Worm (Caenorhabditis elegans): ENCODE measurements around the gene srt-16.

ce11 chrV:3034236-3034635 lies 30.1 kb downstream of the srt-16 start, which contains the start of gene srw-8:
- TF ChIP-seq nhr-76 (tag; optimal IDR thresholded peaks at IDR 0.05), result no peak
- TF ChIP-seq lsy-12 (tag; optimal IDR thresholded peaks at IDR 0.05), result no peak
- no peak for TF ChIP-seq nhr-12 (tag; optimal IDR thresholded peaks at IDR 0.05)
- no peak for TF ChIP-seq nhr-23 (tag; optimal IDR thresholded peaks at IDR 0.05)
- TF ChIP-seq jun-1 (tag; optimal IDR thresholded peaks at IDR 0.05), result no peak
- TF ChIP-seq nhr-237 (tag; optimal IDR thresholded peaks at IDR 0.05), result no peak
- TF ChIP-seq ama-1 (optimal IDR thresholded peaks at IDR 0.05), result no peak
- no peak for TF ChIP-seq nhr-28 (tag; optimal IDR thresholded peaks at IDR 0.05)
- TF ChIP-seq mml-1 (tag; optimal IDR thresholded peaks at IDR 0.05), result no peak
- TF ChIP-seq zag-1 (tag; optimal IDR thresholded peaks at IDR 0.05), result no peak
- no peak for TF ChIP-seq nhr-11 (tag; optimal IDR thresholded peaks at IDR 0.05)
- TF ChIP-seq nhr-77 (tag; optimal IDR thresholded peaks at IDR 0.05), result no peak
